Worm (Caenorhabditis elegans) whole organism, L1 larva: Measurements from ENCODE around the gene pak-2.

Experiments
- ama-1 ChIP-seq: fragments of 150-350 bp; optimal IDR thresholded peaks from 2 replicates; lab custom pipeline; 2014
- blmp-1 ChIP-seq: fragments of 150-350 bp; optimal IDR thresholded peaks from 2 replicates; lab custom pipeline; 2014; ENCODE audit warnings: missing biosample characterization, missing genetic modification characterization
- elt-3 ChIP-seq, 6 experiments: fragments of 150-350 bp in 1 of 6; sonication (generic microtip); optimal IDR thresholded peaks; 2 replicates each; lab custom pipeline; 2017 to 2018; ENCODE audit warnings: missing biosample characterization in 6 of 6, missing genetic modification characterization in 6 of 6, inconsistent platforms in 1 of 6
- fkh-10 ChIP-seq: sonication (generic microtip); optimal IDR thresholded peaks from 2 replicates; lab custom pipeline; 2017; ENCODE audit warnings: missing biosample characterization, missing genetic modification reagents, missing genetic modification characterization
- lin-14 ChIP-seq: fragments of 200-800 bp; sonication (Bioruptor generic); optimal IDR thresholded peaks from 2 replicates; lab custom pipeline; 2018; ENCODE audit warnings: mild to moderate bottlenecking, missing genetic modification characterization, moderate library complexity, missing compliant biosample characterization
- lin-39 ChIP-seq: fragments of 150-350 bp; optimal IDR thresholded peaks from 2 replicates; lab custom pipeline; 2014; ENCODE audit warnings: missing biosample characterization, missing genetic modification reagents, missing genetic modification characterization
- mep-1 ChIP-seq: fragments of 150-350 bp; optimal IDR thresholded peaks from 2 replicates; lab custom pipeline; 2014; ENCODE audit warnings: missing biosample characterization, missing genetic modification characterization
- snpc-4 ChIP-seq: fragments of 150-350 bp; optimal IDR thresholded peaks from 2 replicates; lab custom pipeline; 2014; ENCODE audit warnings: missing biosample characterization, missing genetic modification characterization
- unc-98 ChIP-seq: fragments of 200-800 bp; sonication (Bioruptor generic); IDR thresholded peaks from 2 replicates; pipeline ENCODE4 v1.3.6; 2022; ENCODE audit warnings: missing genetic modification characterization, missing compliant biosample characterization
- vab-15 ChIP-seq: sonication (generic microtip); optimal IDR thresholded peaks from 2 replicates; lab custom pipeline; 2017; ENCODE audit warnings: missing genotype, mild to moderate bottlenecking, missing genetic modification characterization, missing compliant biosample characterization
- zag-1 ChIP-seq: fragments of 150-350 bp; optimal IDR thresholded peaks from 2 replicates; lab custom pipeline; 2014; ENCODE audit warnings: missing biosample characterization, missing genetic modification characterization
- ztf-4 ChIP-seq: fragments of 150-350 bp; optimal IDR thresholded peaks from 2 replicates; lab custom pipeline; 2014; ENCODE audit warnings: missing biosample characterization, missing genetic modification characterization

DNA sequence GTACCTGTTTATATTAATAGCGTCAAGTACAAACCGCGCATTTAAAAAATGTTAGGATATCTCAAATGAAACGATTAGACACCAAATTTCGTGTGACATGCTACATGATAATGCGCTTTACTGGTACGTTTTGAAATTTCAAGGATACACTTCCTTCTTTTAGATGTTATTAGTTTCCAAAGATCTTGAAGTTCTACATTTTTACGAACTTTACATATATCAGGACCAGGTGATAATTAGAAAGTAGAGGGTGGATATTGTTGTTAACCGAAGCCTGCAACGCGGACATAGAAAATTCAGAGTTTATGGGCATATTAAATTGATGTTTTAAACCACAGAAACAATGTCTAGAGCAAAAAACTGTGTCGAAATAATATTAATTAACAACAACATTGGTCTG, 26.1 kb downstream of the pak-2 start:
- TF ChIP-seq unc-98 (GFP tag; lab: Robert Waterston, UW) (no peak), snpc-4 (tag; lab: Kevin White, UChicago) (no peak), lin-39 (tag; lab: Kevin White, UChicago) (no peak), ama-1 (lab: Kevin White, UChicago) (no peak), blmp-1 (tag; lab: Kevin White, UChicago) (no peak), vab-15 (no peak), ztf-4 (tag; lab: Kevin White, UChicago) (no peak), fkh-10 (no peak), lin-14 (GFP tag; lab: Kevin White, UChicago) (no peak), zag-1 (tag; lab: Kevin White, UChicago) (no peak), mep-1 (tag; lab: Kevin White, UChicago) (no peak), elt-3 (tag; optimal IDR thresholded peaks at IDR 0.05; lab: Kevin White, UChicago) (no peak)
